Fruit fly (Drosophila melanogaster) whole organism, embryonic: ENCODE measurements around the gene CG33941.

Experiments
- Adf1 ChIP-seq: fragments of 200-800 bp; sonication (Bioruptor generic); IDR thresholded peaks from 2 replicates; pipeline ENCODE4 v1.3.6; 2022; ENCODE audit warnings: missing biosample characterization, missing genetic modification characterization
- C15 ChIP-seq: fragments of 200-800 bp; sonication (Bioruptor generic); IDR thresholded peaks from 3 replicates; pipeline ENCODE4 v1.3.6; 2022; ENCODE audit warnings: missing biosample characterization, missing genetic modification characterization
- CG12104 ChIP-seq: fragments of 200-800 bp; sonication (Bioruptor generic); optimal IDR thresholded peaks from 3 replicates; lab custom pipeline; 2016; ENCODE audit warnings: missing biosample characterization, missing genetic modification characterization
- CG13287 ChIP-seq: fragments of 200-800 bp; sonication (Bioruptor generic); IDR thresholded peaks from 2 replicates; pipeline ENCODE4 v1.3.6; 2022; ENCODE audit warnings: missing biosample characterization, missing genetic modification characterization; ENCODE audit not compliant: partially characterized antibody
- CG14014 ChIP-seq: fragments of 200-800 bp; sonication (Bioruptor generic); IDR thresholded peaks from 2 replicates; pipeline ENCODE4 v1.3.6; 2022; ENCODE audit warnings: missing biosample characterization, missing genetic modification characterization
- CG14667 ChIP-seq: fragments of 200-800 bp; sonication (Bioruptor generic); IDR thresholded peaks from 2 replicates; pipeline ENCODE4 v1.3.6; 2022; ENCODE audit warnings: missing biosample characterization, missing genetic modification characterization
- CG14860 ChIP-seq: fragments of 200-800 bp; sonication (Bioruptor generic); IDR thresholded peaks from 3 replicates; pipeline ENCODE4 v1.3.6; 2022; ENCODE audit warnings: missing biosample characterization, missing genetic modification characterization; ENCODE audit not compliant: partially characterized antibody
- CG15479 ChIP-seq: fragments of 200-800 bp; sonication (Bioruptor generic); optimal IDR thresholded peaks from 3 replicates; lab custom pipeline; 2019; ENCODE audit warnings: missing biosample characterization, mild to moderate bottlenecking, missing genetic modification characterization, moderate library complexity
- CG16815 ChIP-seq: fragments of 200-800 bp; sonication (Bioruptor generic); optimal IDR thresholded peaks from 3 replicates; lab custom pipeline; 2017; ENCODE audit warnings: missing biosample characterization, mild to moderate bottlenecking, missing genetic modification characterization
- CG17568 ChIP-seq: fragments of 200-800 bp; sonication (Bioruptor generic); optimal IDR thresholded peaks from 2 replicates; lab custom pipeline; 2018; ENCODE audit warnings: missing biosample characterization, mild to moderate bottlenecking, missing genetic modification characterization, moderate library complexity
- CG33557 ChIP-seq: fragments of 200-800 bp; sonication (Bioruptor generic); optimal IDR thresholded peaks from 2 replicates; lab custom pipeline; 2019; ENCODE audit warnings: missing biosample characterization, mild to moderate bottlenecking, missing genetic modification characterization, moderate library complexity
- CG5245 ChIP-seq: fragments of 200-800 bp; sonication (Bioruptor generic); optimal IDR thresholded peaks from 3 replicates; lab custom pipeline; 2016; ENCODE audit warnings: missing biosample characterization, missing genetic modification characterization
- CG6272 ChIP-seq: fragments of 200-800 bp; sonication (Bioruptor generic); IDR thresholded peaks from 2 replicates; pipeline ENCODE4 v1.3.6; 2022; ENCODE audit warnings: missing biosample characterization, missing genetic modification characterization
- CG6683 ChIP-seq: fragments of 200-800 bp; sonication (Bioruptor generic); optimal IDR thresholded peaks from 2 replicates; lab custom pipeline; 2017; ENCODE audit warnings: missing biosample characterization, mild to moderate bottlenecking, missing genetic modification characterization, missing genetic modification reagents
- CG7928 ChIP-seq: fragments of 200-800 bp; sonication (Bioruptor generic); optimal IDR thresholded peaks from 2 replicates; lab custom pipeline; 2017; ENCODE audit warnings: missing biosample characterization, mild to moderate bottlenecking, missing genetic modification characterization
- D ChIP-seq, 2 experiments: fragments of 200-800 bp in 1 of 2; fragments of >200 bp in 1 of 2; sonication (Bioruptor generic) in 1 of 2; optimal IDR thresholded peaks; 2 replicates in 1 of 2; 3 replicates in 1 of 2; lab custom pipeline; 2017; ENCODE audit warnings: mild to moderate bottlenecking in 1 of 2, missing biosample characterization in 1 of 2, missing genetic modification characterization in 1 of 2, missing genetic modification reagents in 1 of 2
- Drgx ChIP-seq: fragments of 200-800 bp; sonication (Bioruptor generic); IDR thresholded peaks from 2 replicates; pipeline ENCODE4 v1.3.6; 2022; ENCODE audit warnings: missing biosample characterization, missing genetic modification characterization
- Ets97D ChIP-seq: fragments of 200-800 bp; sonication (Bioruptor generic); optimal IDR thresholded peaks from 3 replicates; lab custom pipeline; 2016; ENCODE audit warnings: missing biosample characterization, missing genetic modification characterization
- HLH54F ChIP-seq: fragments of 200-800 bp; sonication (Bioruptor generic); optimal IDR thresholded peaks from 3 replicates; lab custom pipeline; 2016; ENCODE audit warnings: missing biosample characterization, missing genetic modification characterization
- HmgD ChIP-seq: fragments of 200-800 bp; sonication (Bioruptor generic); optimal IDR thresholded peaks from 3 replicates; lab custom pipeline; 2016; ENCODE audit warnings: missing biosample characterization, missing genetic modification characterization
- Kr ChIP-seq: fragments of 200-800 bp; sonication (Bioruptor generic); optimal IDR thresholded peaks from 2 replicates; lab custom pipeline; 2017; ENCODE audit warnings: missing biosample characterization, mild to moderate bottlenecking, missing genetic modification characterization
- Lpt ChIP-seq: fragments of >200 bp; optimal IDR thresholded peaks from 2 replicates; lab custom pipeline; 2018; ENCODE audit warnings: missing biosample characterization, missing genetic modification characterization
- Nf-YA ChIP-seq: fragments of 200-800 bp; sonication (Bioruptor generic); IDR thresholded peaks from 2 replicates; pipeline ENCODE4 v1.3.6; 2022; ENCODE audit warnings: missing biosample characterization, missing genetic modification characterization
- Rx ChIP-seq: fragments of 200-800 bp; sonication (Bioruptor generic); IDR thresholded peaks from 2 replicates; pipeline ENCODE4 v1.3.6; 2022; ENCODE audit warnings: missing biosample characterization, missing genetic modification characterization
- Spps ChIP-seq: fragments of 200-800 bp; sonication (Bioruptor generic); optimal IDR thresholded peaks from 2 replicates; lab custom pipeline; 2018; ENCODE audit warnings: missing biosample characterization, mild to moderate bottlenecking, missing genetic modification characterization
- Sry-δ ChIP-seq: fragments of 200-800 bp; sonication (Bioruptor generic); optimal IDR thresholded peaks from 2 replicates; lab custom pipeline; 2016; ENCODE audit warnings: missing biosample characterization, missing genetic modification characterization
- Trl ChIP-seq, 3 experiments: fragments of >200 bp in 2 of 3; fragments of 200-800 bp in 1 of 3; sonication (Bioruptor generic) in 1 of 3; optimal IDR thresholded peaks; 2 replicates in 1 of 3; 3 replicates in 2 of 3; lab custom pipeline; 2016 to 2017; ENCODE audit warnings: missing biosample characterization in 1 of 3, missing genetic modification characterization in 1 of 3
- Xrp1 ChIP-seq: fragments of 200-800 bp; sonication (Bioruptor generic); IDR thresholded peaks from 2 replicates; pipeline ENCODE4 v1.3.6; 2022; ENCODE audit warnings: missing biosample characterization, missing genetic modification characterization
- abd-A ChIP-seq: fragments of 200-800 bp; sonication (Bioruptor generic); optimal IDR thresholded peaks from 3 replicates; lab custom pipeline; 2019; ENCODE audit warnings: missing biosample characterization, mild to moderate bottlenecking, missing genetic modification characterization, moderate library complexity
- bsh ChIP-seq, 2 experiments: fragments of 200-800 bp; sonication (Bioruptor generic); optimal IDR thresholded peaks; 2 replicates each; lab custom pipeline; 2017 to 2018; ENCODE audit warnings: mild to moderate bottlenecking in 2 of 2, missing biosample characterization in 2 of 2, missing genetic modification characterization in 2 of 2, moderate library complexity in 1 of 2
- fd96Cb ChIP-seq: fragments of 200-800 bp; sonication (Bioruptor generic); optimal IDR thresholded peaks from 2 replicates; lab custom pipeline; 2018; ENCODE audit warnings: missing biosample characterization, mild to moderate bottlenecking, missing genetic modification characterization, moderate library complexity
- fru ChIP-seq: fragments of >200 bp; optimal IDR thresholded peaks from 2 replicates; lab custom pipeline; 2017
- ftz-f1 ChIP-seq: fragments of 200-800 bp; sonication (Bioruptor generic); optimal IDR thresholded peaks from 2 replicates; lab custom pipeline; 2016; ENCODE audit warnings: missing biosample characterization, missing genetic modification characterization
- gcm2 ChIP-seq: fragments of 200-800 bp; sonication (Bioruptor generic); optimal IDR thresholded peaks from 2 replicates; lab custom pipeline; 2016; ENCODE audit warnings: missing biosample characterization, missing genetic modification characterization
- gem ChIP-seq: fragments of 200-800 bp; sonication (Bioruptor generic); optimal IDR thresholded peaks from 2 replicates; lab custom pipeline; 2019; ENCODE audit warnings: missing biosample characterization, mild to moderate bottlenecking, missing genetic modification characterization, moderate library complexity
- gsb-n ChIP-seq: fragments of 200-800 bp; sonication (Bioruptor generic); optimal IDR thresholded peaks from 3 replicates; lab custom pipeline; 2018; ENCODE audit warnings: missing biosample characterization, mild to moderate bottlenecking, missing genetic modification characterization
- mam ChIP-seq: fragments of 200-800 bp; sonication (Bioruptor generic); optimal IDR thresholded peaks from 3 replicates; lab custom pipeline; 2016; ENCODE audit warnings: missing biosample characterization, missing genetic modification characterization
- nau ChIP-seq: fragments of 200-800 bp; sonication (Bioruptor generic); optimal IDR thresholded peaks from 3 replicates; lab custom pipeline; 2017; ENCODE audit warnings: missing biosample characterization, mild to moderate bottlenecking, missing genetic modification characterization, missing genetic modification reagents
- oc ChIP-seq: fragments of 200-800 bp; sonication (Bioruptor generic); optimal IDR thresholded peaks from 2 replicates; lab custom pipeline; 2018; ENCODE audit warnings: missing biosample characterization, mild to moderate bottlenecking, missing genetic modification characterization, moderate library complexity
- pho ChIP-seq: fragments of 200-800 bp; sonication (Bioruptor generic); optimal IDR thresholded peaks from 2 replicates; lab custom pipeline; 2016; ENCODE audit warnings: missing biosample characterization, missing genetic modification characterization
- pnt ChIP-seq: fragments of 200-800 bp; sonication (Bioruptor generic); optimal IDR thresholded peaks from 3 replicates; lab custom pipeline; 2016; ENCODE audit warnings: missing biosample characterization, missing genetic modification characterization
- psq ChIP-seq: fragments of 200-800 bp; sonication (Bioruptor generic); optimal IDR thresholded peaks from 2 replicates; lab custom pipeline; 2017; ENCODE audit warnings: missing biosample characterization, missing genetic modification characterization
- run ChIP-seq: fragments of 200-800 bp; sonication (Bioruptor generic); optimal IDR thresholded peaks from 3 replicates; lab custom pipeline; 2018; ENCODE audit warnings: missing biosample characterization, mild to moderate bottlenecking, missing genetic modification characterization
- sc ChIP-seq, 3 experiments: fragments of >200 bp in 2 of 3; fragments of 200-800 bp in 1 of 3; sonication (Bioruptor generic) in 1 of 3; optimal IDR thresholded peaks; 2 replicates in 2 of 3; 3 replicates in 1 of 3; lab custom pipeline; 2017; ENCODE audit warnings: mild to moderate bottlenecking in 1 of 3, missing biosample characterization in 1 of 3, missing genetic modification characterization in 1 of 3, missing genetic modification reagents in 1 of 3
- sim ChIP-seq: fragments of 200-800 bp; sonication (Bioruptor generic); IDR thresholded peaks from 2 replicates; pipeline ENCODE4 v1.3.6; 2022; ENCODE audit warnings: missing biosample characterization, missing genetic modification characterization
- sisA ChIP-seq: fragments of 200-800 bp; sonication (Bioruptor generic); IDR thresholded peaks from 2 replicates; pipeline ENCODE4 v1.3.6; 2022; ENCODE audit warnings: missing biosample characterization, missing genetic modification characterization
- slp2 ChIP-seq: fragments of 200-800 bp; sonication (Bioruptor generic); optimal IDR thresholded peaks from 2 replicates; lab custom pipeline; 2016; ENCODE audit warnings: missing biosample characterization, missing genetic modification characterization
- zfh2 ChIP-seq: fragments of 200-800 bp; sonication (Bioruptor generic); optimal IDR thresholded peaks from 2 replicates; lab custom pipeline; 2016; ENCODE audit warnings: missing biosample characterization, missing genetic modification characterization

The CG33941 gene

dm6 chr4:424630-425327 is 42.5 kb upstream of the CG33941 start (continued):
- TF ChIP-seq pnt (GFP tag; lab: Kevin White, UChicago), result peak; percentile 89
- peak; percentile 80 for TF ChIP-seq gcm2 (GFP tag; lab: Kevin White, UChicago)
- peak; percentile 95 for TF ChIP-seq slp2
- TF ChIP-seq run, result peak; percentile 31
- TF ChIP-seq Lpt (GFP tag; lab: Kevin White, UChicago), result peak; percentile 100
- TF ChIP-seq psq (GFP tag; lab: Kevin White, UChicago), result peak; percentile 73
- TF ChIP-seq gsb-n, result peak; percentile 84
- TF ChIP-seq CG17568 (GFP tag; lab: Kevin White, UChicago), result peak; percentile 81
- peak; percentile 87 for TF ChIP-seq CG16815 (GFP tag; lab: Kevin White, UChicago)
- TF ChIP-seq mam (GFP tag; lab: Kevin White, UChicago), result peak; percentile 92
- peak; percentile 77 for TF ChIP-seq sim (GFP tag; lab: Robert Waterston, UW)
- peak; percentile 67; the same call in 1 of the 2 replicates for TF ChIP-seq Nf-YA (GFP tag; lab: Robert Waterston, UW)
- peak; percentile 67 for TF ChIP-seq CG7928 (GFP tag; lab: Kevin White, UChicago)
- TF ChIP-seq nau, result peak; percentile 82
- TF ChIP-seq CG14667, result no peak; the same call in 1 of the 2 replicates
- no peak for TF ChIP-seq Rx (GFP tag; lab: Robert Waterston, UW)
- peak; percentile 81 for TF ChIP-seq CG6683 (GFP tag; lab: Kevin White, UChicago)
- TF ChIP-seq HLH54F (GFP tag; lab: Kevin White, UChicago), result peak; percentile 92
- TF ChIP-seq Xrp1 (GFP tag; lab: Robert Waterston, UW), result peak; percentile 94
- no peak for TF ChIP-seq CG15479 (GFP tag; lab: Kevin White, UChicago)
- no peak for TF ChIP-seq Drgx (GFP tag; lab: Robert Waterston, UW)
- no peak for TF ChIP-seq Kr (GFP tag; lab: Kevin White, UChicago)
- TF ChIP-seq oc, result peak; percentile 81
- peak; percentile 63 for TF ChIP-seq Adf1 (GFP tag; lab: Robert Waterston, UW)
- no peak for TF ChIP-seq fru
- TF ChIP-seq CG6272, result no peak
- TF ChIP-seq ftz-f1 (GFP tag; lab: Kevin White, UChicago), result peak; percentile 33
- peak; percentile 90 for TF ChIP-seq pho
- peak; percentile 77 for TF ChIP-seq C15 (GFP tag; lab: Robert Waterston, UW)
- peak; percentile 94 for TF ChIP-seq HmgD (GFP tag; lab: Kevin White, UChicago)
- peak; percentile 86; the same call in 1 of the 2 replicates for TF ChIP-seq CG14014 (GFP tag; lab: Robert Waterston, UW)
- peak; percentile 98 for TF ChIP-seq CG5245
- peak; percentile 32; the same call in 1 of the 2 replicates for TF ChIP-seq CG13287 (GFP tag; lab: Robert Waterston, UW)
- peak; percentile 88 for TF ChIP-seq CG12104
- peak; percentile 84 for TF ChIP-seq zfh2 (GFP tag; lab: Kevin White, UChicago)
- TF ChIP-seq bsh (GFP tag; optimal IDR thresholded peaks at IDR 0.05; lab: Kevin White, UChicago), result peak; percentile 27 to 91
- no peak for TF ChIP-seq D (optimal IDR thresholded peaks at IDR 0.05; lab: Kevin White, UChicago)
- TF ChIP-seq D (GFP tag; optimal IDR thresholded peaks at IDR 0.05; lab: Kevin White, UChicago), result peak; percentile 89
- peak; percentile 89 for TF ChIP-seq CG33557
- TF ChIP-seq Ets97D (GFP tag; lab: Kevin White, UChicago), result peak; percentile 68
- peak; percentile 87 for TF ChIP-seq fd96Cb (tag; lab: Kevin White, UChicago)
- no peak; the same call in 2 of the 3 replicates for TF ChIP-seq CG14860 (GFP tag; lab: Robert Waterston, UW)
- peak; percentile 22 to 56 for TF ChIP-seq Trl (optimal IDR thresholded peaks at IDR 0.05; lab: Kevin White, UChicago)
- TF ChIP-seq Trl (GFP tag; optimal IDR thresholded peaks at IDR 0.05; lab: Kevin White, UChicago), result peak; percentile 97
- TF ChIP-seq Spps, result peak; percentile 69
- TF ChIP-seq gem (tag; lab: Kevin White, UChicago), result peak; percentile 87
- TF ChIP-seq Sry-δ, result peak; percentile 63
- TF ChIP-seq abd-A (tag; lab: Kevin White, UChicago), result no peak
- TF ChIP-seq sc (optimal IDR thresholded peaks at IDR 0.05; lab: Kevin White, UChicago), result no peak
- peak; percentile 90 for TF ChIP-seq sc (GFP tag; optimal IDR thresholded peaks at IDR 0.05; lab: Kevin White, UChicago)
- no peak for TF ChIP-seq sisA (GFP tag; lab: Robert Waterston, UW)
